Worm (Caenorhabditis elegans) whole organism, mixed stage, embryonic: ENCODE measurements around the gene bus-18.

ENCODE experiments used
- lsy-2 ChIP-seq: fragments of 150-350 bp; optimal IDR thresholded peaks from 2 replicates; lab custom pipeline; 2014; ENCODE audit warnings: missing biosample characterization, missing genetic modification characterization
- pha-4 ChIP-seq: fragments of 150-350 bp; optimal IDR thresholded peaks from 2 replicates; lab custom pipeline; 2018; ENCODE audit warnings: missing biosample characterization, missing genetic modification reagents, missing genetic modification characterization
- unc-39 ChIP-seq: fragments of 150-350 bp; optimal IDR thresholded peaks from 2 replicates; lab custom pipeline; 2014; ENCODE audit warnings: missing biosample characterization, missing genetic modification characterization
- unc-62 ChIP-seq: fragments of 150-350 bp; optimal IDR thresholded peaks from 2 replicates; lab custom pipeline; 2014; ENCODE audit warnings: missing biosample characterization, missing genetic modification reagents, missing genetic modification characterization

ce11 chrV:11770053-11770517, 3.4 kb upstream of the bus-18 start, which contains the start of gene F55A11.4:
- no peak for TF ChIP-seq lsy-2 (tag; lab: Kevin White, UChicago)
- TF ChIP-seq unc-39 (tag; lab: Kevin White, UChicago), result no peak
- TF ChIP-seq unc-62, result no peak
- no peak for TF ChIP-seq pha-4 (tag; lab: Kevin White, UChicago)
